Worm (Caenorhabditis elegans) whole organism, early embryonic: ENCODE data around the gene F56F11.2.
A peak's percentile ranks its signal among the peaks of the same experiment; 100 is the strongest.

Experiments
- B0310.2 ChIP-seq: sonication (generic microtip); optimal IDR thresholded peaks from 2 replicates; lab custom pipeline; 2016; ENCODE audit warnings: mild to moderate bottlenecking, missing genetic modification characterization, missing compliant biosample characterization
- F13C5.2 ChIP-seq: sonication (generic microtip); optimal IDR thresholded peaks from 2 replicates; lab custom pipeline; 2017; ENCODE audit warnings: mild to moderate bottlenecking, missing genetic modification characterization, inconsistent platforms, missing compliant biosample characterization
- aly-1 ChIP-seq: sonication (generic microtip); optimal IDR thresholded peaks from 2 replicates; lab custom pipeline; 2016; ENCODE audit warnings: missing genetic modification characterization, missing compliant biosample characterization
- ama-1 ChIP-seq: fragments of 150-350 bp; optimal IDR thresholded peaks from 2 replicates; lab custom pipeline; 2014
- ceh-13 ChIP-seq: fragments of 200-800 bp; sonication (Bioruptor generic); optimal IDR thresholded peaks from 2 replicates; lab custom pipeline; 2018; ENCODE audit warnings: mild to moderate bottlenecking, missing genetic modification characterization, missing compliant biosample characterization
- ceh-36 ChIP-seq: sonication (generic microtip); optimal IDR thresholded peaks from 2 replicates; lab custom pipeline; 2016; ENCODE audit warnings: missing genetic modification characterization, inconsistent platforms, missing compliant biosample characterization
- ets-7 ChIP-seq: sonication (generic microtip); optimal IDR thresholded peaks from 2 replicates; lab custom pipeline; 2016; ENCODE audit warnings: missing genotype, missing genetic modification characterization, missing compliant biosample characterization
- flt-1 ChIP-seq: fragments of 200-800 bp; sonication (Bioruptor generic); IDR thresholded peaks from 2 replicates; pipeline ENCODE4 v1.3.6; 2022; ENCODE audit warnings: missing genetic modification characterization, missing compliant biosample characterization
- hmbx-1 ChIP-seq: sonication (generic microtip); optimal IDR thresholded peaks from 2 replicates; lab custom pipeline; 2016; ENCODE audit warnings: mild to moderate bottlenecking, missing genetic modification characterization, missing compliant biosample characterization
- hmg-4 ChIP-seq: fragments of 200-800 bp; sonication (Bioruptor generic); optimal IDR thresholded peaks from 2 replicates; lab custom pipeline; 2018; ENCODE audit warnings: mild to moderate bottlenecking, missing genetic modification characterization, missing compliant biosample characterization
- hnd-1 ChIP-seq: sonication (generic microtip); optimal IDR thresholded peaks from 2 replicates; lab custom pipeline; 2016; ENCODE audit warnings: missing genetic modification characterization, missing compliant biosample characterization
- pes-1 ChIP-seq: fragments of 200-800 bp; sonication (Bioruptor generic); IDR thresholded peaks from 2 replicates; pipeline ENCODE4 v1.3.6; 2022; ENCODE audit warnings: missing genetic modification reagents, missing genetic modification characterization, missing compliant biosample characterization
- scrt-1 ChIP-seq: fragments of 200-800 bp; sonication (Bioruptor generic); IDR thresholded peaks from 2 replicates; pipeline ENCODE4 v1.3.6; 2022; ENCODE audit warnings: missing genetic modification characterization, missing compliant biosample characterization
- sea-1 ChIP-seq: fragments of 200-800 bp; sonication (Bioruptor generic); conservative IDR thresholded peaks from 2 replicates; pipeline ENCODE4 v1.3.6; 2022; ENCODE audit warnings: missing genetic modification characterization, missing compliant biosample characterization
- tbx-11 ChIP-seq: fragments of 200-800 bp; sonication (Bioruptor generic); IDR thresholded peaks from 2 replicates; pipeline ENCODE4 v1.3.6; 2022; ENCODE audit warnings: missing genetic modification characterization, missing compliant biosample characterization
- tbx-37 ChIP-seq: fragments of 200-800 bp; sonication (Bioruptor generic); conservative IDR thresholded peaks from 2 replicates; pipeline ENCODE4 v1.3.6; 2022; ENCODE audit warnings: missing genetic modification reagents, missing genetic modification characterization, missing compliant biosample characterization
- tra-4 ChIP-seq: sonication (generic microtip); optimal IDR thresholded peaks from 2 replicates; lab custom pipeline; 2017; ENCODE audit warnings: missing genetic modification characterization, missing compliant biosample characterization

The F56F11.2 gene

ce11 chrIII:2869033-2869432, 13.1 kb upstream of the F56F11.2 start:
- no peak for TF ChIP-seq ceh-13
- no peak for TF ChIP-seq tra-4 (tag; lab: Kevin White, UChicago)
- no peak for TF ChIP-seq aly-1 (tag; lab: Kevin White, UChicago)
- TF ChIP-seq tbx-11 (GFP tag; lab: Robert Waterston, UW): no peak
- TF ChIP-seq hmg-4 (GFP tag; lab: Kevin White, UChicago): no peak
- no peak for TF ChIP-seq F13C5.2 (tag; lab: Kevin White, UChicago)
- no peak for TF ChIP-seq B0310.2 (tag; lab: Kevin White, UChicago)
- no peak for TF ChIP-seq ets-7
- no peak for TF ChIP-seq ceh-36
- no peak for TF ChIP-seq sea-1
- TF ChIP-seq ama-1 (lab: Kevin White, UChicago): no peak
- no peak for TF ChIP-seq scrt-1 (GFP tag; lab: Robert Waterston, UW)

- TF ChIP-seq hmg-4 (GFP tag; lab: Kevin White, UChicago) (no peak), tbx-11 (GFP tag; lab: Robert Waterston, UW) (no peak), tra-4 (tag; lab: Kevin White, UChicago) (no peak), F13C5.2 (tag; lab: Kevin White, UChicago) (no peak), flt-1 (GFP tag; lab: Robert Waterston, UW) (no peak), tbx-37 (GFP tag; lab: Robert Waterston, UW) (no peak), hnd-1 (tag; lab: Kevin White, UChicago) (no peak), B0310.2 (tag; lab: Kevin White, UChicago) (no peak), ets-7 (no peak), ceh-13 (no peak), ama-1 (lab: Kevin White, UChicago) (no peak), hmbx-1 (tag; lab: Kevin White, UChicago) (no peak), scrt-1 (GFP tag; lab: Robert Waterston, UW) (no peak), sea-1 (no peak), pes-1 (GFP tag; lab: Robert Waterston, UW) (no peak), aly-1 (tag; lab: Kevin White, UChicago) (no peak), ceh-36 (no peak)
Measured at ce11 chrIII:2869512-2869911, 12.6 kb upstream of the F56F11.2 start.

DNA sequence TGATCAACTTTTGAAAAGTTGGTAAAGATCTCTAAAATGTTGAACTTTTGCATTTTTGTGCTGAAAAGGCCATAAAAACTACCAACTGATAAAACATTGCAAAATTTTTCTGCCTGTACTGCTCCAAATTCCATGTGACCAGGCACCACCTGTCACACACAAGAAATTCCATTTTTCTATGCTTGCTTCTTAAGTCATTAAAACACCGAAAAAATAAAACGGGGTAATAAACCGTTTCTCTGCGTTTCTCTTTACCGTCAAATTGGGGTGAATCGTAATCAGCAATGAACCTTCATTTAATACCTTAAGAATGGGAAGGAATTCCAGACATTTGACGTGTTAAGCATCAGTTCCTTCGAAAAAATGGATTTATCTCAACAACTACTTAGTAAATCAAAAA, 11.9 kb upstream of the F56F11.2 start:
- TF ChIP-seq ceh-36: no peak
- TF ChIP-seq tbx-11 (GFP tag; lab: Robert Waterston, UW): no peak
- no peak for TF ChIP-seq hnd-1 (tag; lab: Kevin White, UChicago)
- no peak for TF ChIP-seq sea-1
- TF ChIP-seq flt-1 (GFP tag; lab: Robert Waterston, UW): no peak
- no peak for TF ChIP-seq aly-1 (tag; lab: Kevin White, UChicago)
- TF ChIP-seq pes-1 (GFP tag; lab: Robert Waterston, UW): no peak
- no peak for TF ChIP-seq hmbx-1 (tag; lab: Kevin White, UChicago)
- no peak for TF ChIP-seq ama-1 (lab: Kevin White, UChicago)
- no peak for TF ChIP-seq F13C5.2 (tag; lab: Kevin White, UChicago)

DNA sequence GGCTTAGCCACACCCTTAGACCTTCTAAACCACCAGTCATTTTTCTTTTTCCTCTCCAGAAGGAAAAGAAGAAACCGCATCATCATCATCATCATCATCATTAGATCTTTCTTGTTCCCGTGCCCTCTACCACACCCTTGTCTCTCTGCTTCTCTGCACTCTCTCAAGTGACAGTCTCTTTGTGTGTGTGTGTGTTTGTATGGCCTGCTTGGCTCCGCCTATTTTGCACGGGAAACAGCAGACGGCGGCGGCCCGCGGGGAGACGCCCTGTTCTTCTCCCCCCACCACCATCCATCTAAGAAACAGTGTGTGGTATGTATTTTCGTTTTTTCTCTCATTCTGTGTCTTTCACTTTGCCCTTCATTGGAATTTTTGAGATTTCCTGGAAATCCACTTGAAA, 10.3 kb upstream of the F56F11.2 start:
- no peak for TF ChIP-seq ceh-36
- peak; percentile 9 for TF ChIP-seq hmg-4 (GFP tag; lab: Kevin White, UChicago)

DNA sequence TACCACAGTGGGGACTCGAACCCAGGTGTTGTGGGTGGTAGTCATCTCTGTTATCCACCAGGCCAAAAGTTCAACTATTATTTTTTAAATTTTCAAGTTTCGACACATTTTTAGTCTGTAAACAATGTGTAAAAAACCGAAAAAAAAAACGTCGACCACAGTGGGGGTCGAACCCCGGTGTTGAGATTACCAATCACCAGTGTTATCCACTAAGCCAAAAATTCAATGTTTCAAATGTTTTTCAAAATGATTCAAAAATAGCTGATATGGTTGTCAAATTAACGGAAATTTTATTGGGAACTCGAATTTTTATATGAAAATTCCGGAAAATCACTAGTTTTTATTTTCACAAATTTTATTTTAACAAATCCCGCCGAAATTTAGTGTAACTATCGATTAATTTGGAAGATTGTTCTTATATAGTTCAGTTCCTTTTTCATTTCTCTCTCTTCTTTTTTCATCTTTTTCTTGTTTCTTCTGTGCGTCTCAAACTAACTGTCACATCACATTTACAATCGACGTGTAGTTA, 8.9 kb upstream of the F56F11.2 start:
- TF ChIP-seq pes-1 (GFP tag; lab: Robert Waterston, UW) (no peak), ama-1 (lab: Kevin White, UChicago) (no peak), ceh-36 (no peak), aly-1 (tag; lab: Kevin White, UChicago) (no peak), tra-4 (tag; lab: Kevin White, UChicago) (no peak), flt-1 (GFP tag; lab: Robert Waterston, UW) (no peak), ets-7 (no peak), hmbx-1 (tag; lab: Kevin White, UChicago) (no peak), scrt-1 (GFP tag; lab: Robert Waterston, UW) (no peak), tbx-11 (GFP tag; lab: Robert Waterston, UW) (no peak), hnd-1 (tag; lab: Kevin White, UChicago) (no peak), sea-1 (no peak), ceh-13 (no peak), tbx-37 (GFP tag; lab: Robert Waterston, UW) (no peak), F13C5.2 (tag; lab: Kevin White, UChicago) (no peak), B0310.2 (tag; lab: Kevin White, UChicago) (no peak)

- TF ChIP-seq tbx-11 (GFP tag; lab: Robert Waterston, UW): no peak
- no peak for TF ChIP-seq ceh-36
- no peak for TF ChIP-seq ama-1 (lab: Kevin White, UChicago)
- no peak for TF ChIP-seq hnd-1 (tag; lab: Kevin White, UChicago)
- no peak for TF ChIP-seq sea-1
- TF ChIP-seq pes-1 (GFP tag; lab: Robert Waterston, UW): no peak
- no peak for TF ChIP-seq hmg-4 (GFP tag; lab: Kevin White, UChicago)
- no peak for TF ChIP-seq ceh-13
- no peak for TF ChIP-seq ets-7
- TF ChIP-seq F13C5.2 (tag; lab: Kevin White, UChicago): no peak
- TF ChIP-seq tbx-37 (GFP tag; lab: Robert Waterston, UW): no peak
- TF ChIP-seq B0310.2 (tag; lab: Kevin White, UChicago): no peak
Measured at ce11 chrIII:2874144-2874868, 7.8 kb upstream of the F56F11.2 start, which contains the start of gene klf-1. Gene klf-1 (plus strand): TSS chrIII:2874818.

ce11 chrIII:2875946-2876345, 6.1 kb upstream of the F56F11.2 start:
- TF ChIP-seq flt-1 (GFP tag; lab: Robert Waterston, UW): no peak
- no peak for TF ChIP-seq sea-1
- TF ChIP-seq tbx-37 (GFP tag; lab: Robert Waterston, UW): no peak
- TF ChIP-seq ceh-36: no peak
- TF ChIP-seq tra-4 (tag; lab: Kevin White, UChicago): no peak
- no peak for TF ChIP-seq F13C5.2 (tag; lab: Kevin White, UChicago)
- no peak for TF ChIP-seq hmbx-1 (tag; lab: Kevin White, UChicago)
- TF ChIP-seq B0310.2 (tag; lab: Kevin White, UChicago): no peak
- no peak for TF ChIP-seq pes-1 (GFP tag; lab: Robert Waterston, UW)
- TF ChIP-seq aly-1 (tag; lab: Kevin White, UChicago): no peak
- no peak for TF ChIP-seq ceh-13
- no peak for TF ChIP-seq hnd-1 (tag; lab: Kevin White, UChicago)
- no peak for TF ChIP-seq hmg-4 (GFP tag; lab: Kevin White, UChicago)
- no peak for TF ChIP-seq ets-7
- TF ChIP-seq ama-1 (lab: Kevin White, UChicago): no peak
- no peak for TF ChIP-seq tbx-11 (GFP tag; lab: Robert Waterston, UW)
- no peak for TF ChIP-seq scrt-1 (GFP tag; lab: Robert Waterston, UW)
